Worm (Caenorhabditis elegans): ENCODE results near the gene Y13C8A.1.
"Not testable (repeated sequence)": the region's sequence is repeated elsewhere in the genome, so short reads cannot be mapped to it uniquely, and the experiment has no call there.

Y13C8A.1 gene

ce11 chrX:16883426-16883825 lies at the start of gene Y13C8A.1:
TSS of gene Y13C8A.1 (plus strand) at chrX:16883726.
- not testable (repeated sequence) for TF ChIP-seq cog-1 (tag; optimal IDR thresholded peaks at IDR 0.05); ztf-29 (GFP tag; IDR thresholded peaks at IDR 0.05); ref-1 (GFP tag; conservative IDR thresholded peaks at IDR 0.05)

ce11 chrX:16834691-16835090 lies 48.8 kb upstream of the Y13C8A.1 start, which contains the start of gene F41G4.13:
TSS of gene F41G4.13 (minus strand) at chrX:16834791.
- TF ChIP-seq cog-1 (tag; optimal IDR thresholded peaks at IDR 0.05); med-1 (GFP tag; optimal IDR thresholded peaks at IDR 0.05; ENCODE audit: insufficient read depth); ztf-29 (GFP tag; IDR thresholded peaks at IDR 0.05): not testable (repeated sequence)

DNA sequence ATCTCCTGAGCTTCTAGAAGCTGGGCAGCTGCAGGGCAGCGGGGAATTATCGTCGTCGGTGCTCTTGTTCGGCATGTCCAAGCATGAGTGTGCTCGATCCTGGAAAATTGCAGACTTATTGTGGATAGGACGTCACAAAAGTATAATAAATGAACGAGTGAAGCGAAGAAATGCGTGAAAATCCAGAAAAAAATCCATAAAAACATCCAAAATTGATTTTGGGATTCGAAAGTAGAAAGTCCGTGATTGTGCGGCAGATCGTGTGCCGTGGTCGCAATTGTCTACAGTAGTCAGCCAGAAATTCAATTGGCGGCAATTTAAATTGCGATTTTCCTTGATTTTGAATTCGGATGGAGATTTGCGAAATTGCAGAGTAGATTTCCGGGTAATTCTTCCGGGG lies 47.2 kb upstream of the Y13C8A.1 start, which contains the start of gene F41G4.7:
Gene F41G4.7 (minus strand): TSS at position 101 of the 400 bp plus-strand sequence.
- TF ChIP-seq ztf-23 (GFP tag; IDR thresholded peaks at IDR 0.05), result no peak
- TF ChIP-seq ref-1 (GFP tag; conservative IDR thresholded peaks at IDR 0.05), result no peak

DNA sequence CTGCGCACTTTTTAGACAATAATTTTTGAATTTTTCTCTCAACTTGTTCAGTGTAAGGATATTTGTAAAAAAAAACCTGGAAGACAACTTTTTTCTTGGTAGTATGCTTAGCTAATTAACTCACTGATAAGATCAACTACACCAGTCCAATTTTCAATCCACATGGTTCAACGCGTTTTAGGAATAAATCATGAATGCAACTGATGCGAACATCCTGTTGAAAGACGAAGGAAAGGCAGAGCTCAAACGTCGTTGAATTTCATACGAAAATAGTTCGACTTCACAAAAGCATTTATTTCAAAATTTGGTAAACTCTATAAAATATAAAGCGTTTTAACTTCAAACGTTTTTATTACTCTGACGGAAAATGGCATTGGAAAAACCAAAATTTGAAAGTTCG lies 42.8 kb upstream of the Y13C8A.1 start, which contains the start of gene dyla-1:
Gene dyla-1 (plus strand): TSS at position 301 of the 400 bp plus-strand sequence.
- no peak for TF ChIP-seq klf-2 (GFP tag; conservative IDR thresholded peaks at IDR 0.05)
- TF ChIP-seq tab-1 (GFP tag; IDR thresholded peaks at IDR 0.05), result no peak
- no peak for TF ChIP-seq ref-1 (GFP tag; conservative IDR thresholded peaks at IDR 0.05)
- no peak for TF ChIP-seq ztf-23 (GFP tag; IDR thresholded peaks at IDR 0.05)
- TF ChIP-seq med-1 (GFP tag; optimal IDR thresholded peaks at IDR 0.05; ENCODE audit: insufficient read depth), result no peak
- TF ChIP-seq ztf-29 (GFP tag; IDR thresholded peaks at IDR 0.05), result no peak
- no peak for TF ChIP-seq flt-1 (GFP tag; IDR thresholded peaks at IDR 0.05)
- no peak for TF ChIP-seq T22C8.4 (GFP tag; IDR thresholded peaks at IDR 0.05)
- no peak for TF ChIP-seq cog-1 (tag; optimal IDR thresholded peaks at IDR 0.05)

DNA sequence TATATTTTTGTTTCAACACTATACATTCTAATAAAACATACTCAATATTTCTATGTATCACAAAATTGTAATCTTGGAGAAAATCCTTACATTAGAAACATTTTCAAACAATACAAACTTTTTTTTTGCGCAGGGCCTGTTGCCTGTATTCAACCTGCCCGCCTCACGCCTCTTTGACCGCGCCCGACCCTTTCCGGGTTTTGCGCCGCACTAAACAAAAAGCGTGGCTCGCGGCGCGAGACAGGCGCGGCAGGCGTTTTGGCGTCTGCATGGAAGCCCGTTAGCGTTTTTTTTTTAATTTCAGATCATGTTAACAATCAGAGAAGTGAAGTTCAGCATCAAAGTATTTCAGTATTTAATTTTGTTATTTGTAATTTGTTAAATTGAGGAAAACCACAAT lies 40.6 kb upstream of the Y13C8A.1 start:
- TF ChIP-seq ref-1 (GFP tag; conservative IDR thresholded peaks at IDR 0.05) (no peak), ztf-29 (GFP tag; IDR thresholded peaks at IDR 0.05) (no peak)

DNA sequence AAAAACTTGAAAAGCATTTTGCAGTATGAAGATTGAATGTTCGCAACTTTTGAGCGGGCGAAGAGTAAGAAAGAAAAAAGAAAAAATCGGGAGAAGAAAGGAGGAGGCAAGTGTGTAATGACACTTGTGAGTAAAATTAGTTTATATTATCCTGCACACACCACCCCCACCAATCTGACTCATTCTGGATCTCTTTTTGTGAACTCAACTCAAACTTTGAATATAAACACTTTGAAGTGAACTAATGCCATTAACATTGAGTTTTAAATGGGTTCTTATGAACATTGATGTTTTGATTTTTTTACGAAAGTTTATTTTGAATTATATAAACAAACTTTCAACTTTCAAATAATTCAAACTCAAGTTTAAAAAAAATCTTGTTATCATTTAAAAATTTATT lies 38.6 kb upstream of the Y13C8A.1 start, which contains the start of gene F41G4.8:
Gene F41G4.8 (minus strand): TSS at position 101 of the 400 bp plus-strand sequence.
- TF ChIP-seq T22C8.4 (GFP tag; IDR thresholded peaks at IDR 0.05) (no peak), med-1 (GFP tag; optimal IDR thresholded peaks at IDR 0.05; ENCODE audit: insufficient read depth) (no peak), klf-2 (GFP tag; conservative IDR thresholded peaks at IDR 0.05) (no peak), ztf-23 (GFP tag; IDR thresholded peaks at IDR 0.05) (no peak), ref-1 (GFP tag; conservative IDR thresholded peaks at IDR 0.05) (no peak), tab-1 (GFP tag; IDR thresholded peaks at IDR 0.05) (no peak)

- TF ChIP-seq flt-1 (GFP tag; IDR thresholded peaks at IDR 0.05), result no peak
- TF ChIP-seq ref-1 (GFP tag; conservative IDR thresholded peaks at IDR 0.05), result no peak
- no peak for TF ChIP-seq klf-2 (GFP tag; conservative IDR thresholded peaks at IDR 0.05)
- TF ChIP-seq ztf-23 (GFP tag; IDR thresholded peaks at IDR 0.05), result no peak
- TF ChIP-seq med-1 (GFP tag; optimal IDR thresholded peaks at IDR 0.05; ENCODE audit: insufficient read depth), result no peak
These were observed 23.5 kb upstream of the Y13C8A.1 start, which contains the start of gene T20F7.3 for ce11 chrX:16859956-16860446. TSS of gene T20F7.3 (plus strand) at chrX:16860396.

ce11 chrX:16863320-16863719 lies 20.2 kb upstream of the Y13C8A.1 start:
- no peak for TF ChIP-seq tab-1 (GFP tag; IDR thresholded peaks at IDR 0.05)
- TF ChIP-seq ztf-29 (GFP tag; IDR thresholded peaks at IDR 0.05), result no peak
- no peak for TF ChIP-seq ztf-23 (GFP tag; IDR thresholded peaks at IDR 0.05)

- TF ChIP-seq ztf-23 (GFP tag; IDR thresholded peaks at IDR 0.05) (no peak), ref-1 (GFP tag; conservative IDR thresholded peaks at IDR 0.05) (no peak), klf-2 (GFP tag; conservative IDR thresholded peaks at IDR 0.05) (no peak), med-1 (GFP tag; optimal IDR thresholded peaks at IDR 0.05; ENCODE audit: insufficient read depth) (no peak)
These were observed 18.5 kb upstream of the Y13C8A.1 start for ce11 chrX:16865016-16865415.

DNA sequence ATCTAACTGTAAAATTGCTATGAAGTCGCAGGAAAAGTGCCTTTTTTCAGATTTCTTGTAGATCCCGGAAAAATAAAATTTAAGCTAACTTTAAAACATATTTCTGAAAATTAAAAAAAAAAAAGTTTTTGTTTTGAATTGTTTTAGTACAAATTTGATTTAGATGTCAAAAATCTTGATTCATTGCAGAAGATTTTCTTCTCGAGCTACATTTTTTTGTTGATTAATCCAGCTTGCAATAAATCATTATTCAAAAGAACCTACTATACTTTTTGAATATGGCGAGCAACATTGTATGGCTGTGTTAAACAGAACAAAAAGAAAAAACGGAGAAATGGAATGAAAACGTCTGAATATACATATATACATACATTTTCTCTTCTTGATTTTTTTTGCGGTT lies 17.9 kb upstream of the Y13C8A.1 start:
- TF ChIP-seq flt-1 (GFP tag; IDR thresholded peaks at IDR 0.05) (no peak), T22C8.4 (GFP tag; IDR thresholded peaks at IDR 0.05) (no peak), ztf-23 (GFP tag; IDR thresholded peaks at IDR 0.05) (no peak), cog-1 (tag; optimal IDR thresholded peaks at IDR 0.05) (no peak), tab-1 (GFP tag; IDR thresholded peaks at IDR 0.05) (no peak), ztf-29 (GFP tag; IDR thresholded peaks at IDR 0.05) (no peak), ref-1 (GFP tag; conservative IDR thresholded peaks at IDR 0.05) (no peak), med-1 (GFP tag; optimal IDR thresholded peaks at IDR 0.05; ENCODE audit: insufficient read depth) (no peak), klf-2 (GFP tag; conservative IDR thresholded peaks at IDR 0.05) (no peak)

DNA sequence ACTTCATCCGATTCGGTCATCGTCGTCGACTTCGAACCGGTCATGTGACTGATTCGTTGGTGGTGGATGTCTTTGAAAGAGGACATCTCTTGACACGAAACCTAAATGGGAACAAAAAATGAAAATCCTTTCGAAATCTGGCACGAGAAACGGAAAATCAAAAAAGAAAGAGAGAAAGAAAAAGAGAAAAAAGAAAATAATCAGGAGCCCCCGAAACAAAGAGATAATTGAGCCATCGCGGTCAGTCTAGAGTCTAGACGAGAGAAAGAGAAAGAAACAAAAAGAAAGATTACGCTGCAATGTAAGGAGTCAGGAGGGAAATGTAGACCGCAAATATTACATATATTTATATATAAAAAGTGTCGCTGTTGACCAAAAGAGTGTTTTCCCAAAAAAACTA lies 14.6 kb upstream of the Y13C8A.1 start, which contains the start of gene aakg-2:
Gene aakg-2 (minus strand): TSS at position 101 of the 400 bp plus-strand sequence.
- no peak for TF ChIP-seq med-1 (GFP tag; optimal IDR thresholded peaks at IDR 0.05; ENCODE audit: insufficient read depth)
- TF ChIP-seq flt-1 (GFP tag; IDR thresholded peaks at IDR 0.05), result no peak
- no peak for TF ChIP-seq ref-1 (GFP tag; conservative IDR thresholded peaks at IDR 0.05)
- no peak for TF ChIP-seq cog-1 (tag; optimal IDR thresholded peaks at IDR 0.05)
